Fruit fly (Drosophila melanogaster): ENCODE results near the gene Eig71Eb.

Gene Eig71Eb

dm6 chr3L:15636359-15636758 is 13.4 kb upstream of the Eig71Eb start (continued):
- TF ChIP-seq Xrp1 (GFP tag; IDR thresholded peaks at IDR 0.05) = 0 out of 2 replicates have a peak, but pooled peaks have one; percentile 21
- TF ChIP-seq CG2678 (tag; optimal IDR thresholded peaks at IDR 0.05) = peak; percentile 5
- no peak for TF ChIP-seq fd96Cb (tag; optimal IDR thresholded peaks at IDR 0.05)
- TF ChIP-seq H2.0 (GFP tag; IDR thresholded peaks at IDR 0.05) = no peak
- TF ChIP-seq CG11247 (GFP tag; IDR thresholded peaks at IDR 0.05) = no peak
- TF ChIP-seq Tbp (GFP tag; optimal IDR thresholded peaks at IDR 0.05) = no peak
- no peak for TF ChIP-seq CG3163 (GFP tag; optimal IDR thresholded peaks at IDR 0.05)

dm6 chr3L:15636978-15637377 is 12.8 kb upstream of the Eig71Eb start:
- TF ChIP-seq ci (GFP tag; IDR thresholded peaks at IDR 0.05) = peak; percentile 54; the same call in 2 of the 3 replicates
- TF ChIP-seq ash1 (GFP tag; optimal IDR thresholded peaks at IDR 0.05) = no peak
- peak; percentile 23 for TF ChIP-seq NfI (GFP tag; optimal IDR thresholded peaks at IDR 0.05)
- TF ChIP-seq grau (tag; optimal IDR thresholded peaks at IDR 0.05) = peak; percentile 20
- TF ChIP-seq Six4 (GFP tag; optimal IDR thresholded peaks at IDR 0.05) = no peak
- peak; percentile 67 for TF ChIP-seq Ets97D (GFP tag; optimal IDR thresholded peaks at IDR 0.05)
- no peak for TF ChIP-seq CG18476 (GFP tag; optimal IDR thresholded peaks at IDR 0.05)
- peak; percentile 31; the same call in 1 of the 3 replicates for TF ChIP-seq Opbp (GFP tag; IDR thresholded peaks at IDR 0.05; ENCODE audit: partially characterized antibody)
- TF ChIP-seq Dll (GFP tag; IDR thresholded peaks at IDR 0.05; ENCODE audit: partially characterized antibody) = 0 out of 4 replicates have a peak, but pooled peaks have one; percentile 21
- TF ChIP-seq sens (GFP tag) = peak; percentile 71
- TF ChIP-seq pita (GFP tag; optimal IDR thresholded peaks at IDR 0.05) = peak; percentile 76
- peak; percentile 4 for TF ChIP-seq CG10267 (tag; optimal IDR thresholded peaks at IDR 0.05)
- TF ChIP-seq p53 (GFP tag; optimal IDR thresholded peaks at IDR 0.05) = no peak
- TF ChIP-seq CTCF (GFP tag; optimal IDR thresholded peaks at IDR 0.05) = peak; percentile 50
- no peak for TF ChIP-seq NFAT (GFP tag; IDR thresholded peaks at IDR 0.05)
- peak in 1 of 2 experiments; percentile 29 for TF ChIP-seq bsh (GFP tag; optimal IDR thresholded peaks at IDR 0.05)
- TF ChIP-seq ewg (GFP tag; optimal IDR thresholded peaks at IDR 0.05) = peak; percentile 29
- TF ChIP-seq dmrt11E (tag; optimal IDR thresholded peaks at IDR 0.05) = peak; percentile 20
- TF ChIP-seq insv (GFP tag; optimal IDR thresholded peaks at IDR 0.05) = peak; percentile 65 to 96
- peak; percentile 77 for TF ChIP-seq stwl (tag; optimal IDR thresholded peaks at IDR 0.05)
- peak; percentile 29 for TF ChIP-seq CoRest (tag; optimal IDR thresholded peaks at IDR 0.05)
- no peak for TF ChIP-seq ken (GFP tag; IDR thresholded peaks at IDR 0.05)
- TF ChIP-seq Lhr (GFP tag; optimal IDR thresholded peaks at IDR 0.05) = peak; percentile 27
- TF ChIP-seq CG17385 (GFP tag; optimal IDR thresholded peaks at IDR 0.05) = peak; percentile 1
- peak; percentile 44 for TF ChIP-seq gfzf (GFP tag; optimal IDR thresholded peaks at IDR 0.05)
- TF ChIP-seq Med (GFP tag) = peak; percentile 15
- TF ChIP-seq CG15011 (GFP tag; optimal IDR thresholded peaks at IDR 0.05) = no peak
- TF ChIP-seq sqz (GFP tag; optimal IDR thresholded peaks at IDR 0.05) = peak; percentile 35

dm6 chr3L:15637618-15638017 is 12.1 kb upstream of the Eig71Eb start:
- TF ChIP-seq sd (tag; optimal IDR thresholded peaks at IDR 0.05) = peak; percentile 17
- TF ChIP-seq Gug (GFP tag; IDR thresholded peaks at IDR 0.05) = no peak
- no peak for TF ChIP-seq NC2α (GFP tag; optimal IDR thresholded peaks at IDR 0.05)
- TF ChIP-seq Xrp1 (GFP tag; IDR thresholded peaks at IDR 0.05) = peak; percentile 39
- peak; percentile 28 for TF ChIP-seq wek (GFP tag; optimal IDR thresholded peaks at IDR 0.05)
- peak; percentile 52 for TF ChIP-seq Ets65A (GFP tag)

All from whole organism, embryonic.